Fruit fly (Drosophila melanogaster): ENCODE results near the gene CG34307.

Gene CG34307

dm6 chr3R:11872692-11873091, 24.7 kb upstream of the CG34307 start:
- peak; percentile 25 for TF ChIP-seq CG8319 (GFP tag; optimal IDR thresholded peaks at IDR 0.05)
- no peak for TF ChIP-seq fkh (GFP tag; optimal IDR thresholded peaks at IDR 0.05)
- peak; percentile 57 for TF ChIP-seq Eip78C (GFP tag)
- TF ChIP-seq vri (GFP tag; optimal IDR thresholded peaks at IDR 0.05): peak; percentile 30
- TF ChIP-seq CG6276 (GFP tag; optimal IDR thresholded peaks at IDR 0.05): no peak
- no peak for TF ChIP-seq Sox15 (GFP tag; optimal IDR thresholded peaks at IDR 0.05)
- TF ChIP-seq acj6 (GFP tag; optimal IDR thresholded peaks at IDR 0.05): peak; percentile 43
- TF ChIP-seq Sox14 (GFP tag; optimal IDR thresholded peaks at IDR 0.05): no peak
- no peak for TF ChIP-seq ss (GFP tag; optimal IDR thresholded peaks at IDR 0.05)
- peak; percentile 18 for TF ChIP-seq spab (GFP tag; optimal IDR thresholded peaks at IDR 0.05)
- peak; percentile 76 for TF ChIP-seq cyc (GFP tag; optimal IDR thresholded peaks at IDR 0.05)
- peak; percentile 18 for TF ChIP-seq Ets96B (tag; optimal IDR thresholded peaks at IDR 0.05)
- peak; percentile 77 for TF ChIP-seq esn (GFP tag; optimal IDR thresholded peaks at IDR 0.05)
- TF ChIP-seq achi (GFP tag; optimal IDR thresholded peaks at IDR 0.05): peak; percentile 38
- peak; percentile 60 for TF ChIP-seq Eip93F (GFP tag; optimal IDR thresholded peaks at IDR 0.05)
- TF ChIP-seq dsx (GFP tag; optimal IDR thresholded peaks at IDR 0.05; ENCODE audit: poor library complexity, severe bottlenecking): no peak
- peak; percentile 15 for TF ChIP-seq Ets21C (GFP tag; optimal IDR thresholded peaks at IDR 0.05)
- TF ChIP-seq OdsH (GFP tag; optimal IDR thresholded peaks at IDR 0.05): peak; percentile 36
- TF ChIP-seq CG3032 (tag; optimal IDR thresholded peaks at IDR 0.05): peak; percentile 18
- TF ChIP-seq topi (GFP tag; optimal IDR thresholded peaks at IDR 0.05): peak; percentile 69
- TF ChIP-seq Eip75B (GFP tag; optimal IDR thresholded peaks at IDR 0.05): peak; percentile 63
- peak; percentile 34 for TF ChIP-seq CG10669 (GFP tag; optimal IDR thresholded peaks at IDR 0.05)
- peak; percentile 74 for TF ChIP-seq CG3919 (GFP tag; optimal IDR thresholded peaks at IDR 0.05)
- TF ChIP-seq Hr4 (GFP tag; optimal IDR thresholded peaks at IDR 0.05): no peak
- TF ChIP-seq CG11294 (GFP tag; IDR thresholded peaks at IDR 0.05): no peak
- TF ChIP-seq Sox102F (GFP tag; optimal IDR thresholded peaks at IDR 0.05): peak; percentile 53
- no peak for TF ChIP-seq salr (GFP tag; optimal IDR thresholded peaks at IDR 0.05)
- no peak for TF ChIP-seq CG31627 (GFP tag; optimal IDR thresholded peaks at IDR 0.05)
- peak; percentile 49 for TF ChIP-seq Blimp-1 (GFP tag; optimal IDR thresholded peaks at IDR 0.05)
- no peak for TF ChIP-seq CG1621 (tag; optimal IDR thresholded peaks at IDR 0.05)
- TF ChIP-seq pdm3 (GFP tag; optimal IDR thresholded peaks at IDR 0.05): no peak
- no peak for TF ChIP-seq CG9139 (GFP tag; optimal IDR thresholded peaks at IDR 0.05)
- TF ChIP-seq CG11902 (GFP tag; optimal IDR thresholded peaks at IDR 0.05): peak; percentile 60
- peak; percentile 56 for TF ChIP-seq CG10631 (GFP tag; optimal IDR thresholded peaks at IDR 0.05)
- peak; percentile 45; the same call in 2 of the 3 replicates for TF ChIP-seq CG6163 (GFP tag; IDR thresholded peaks at IDR 0.05)
- TF ChIP-seq CG4318 (GFP tag; optimal IDR thresholded peaks at IDR 0.05): no peak
- TF ChIP-seq CG34406 (GFP tag; optimal IDR thresholded peaks at IDR 0.05): peak; percentile 44
- peak; percentile 1 for TF ChIP-seq fd85E (GFP tag; optimal IDR thresholded peaks at IDR 0.05)
- TF ChIP-seq CG8119 (GFP tag; IDR thresholded peaks at IDR 0.05): peak; percentile 39; the same call in 1 of the 3 replicates
- TF ChIP-seq dac (GFP tag; optimal IDR thresholded peaks at IDR 0.05): no peak
- no peak for TF ChIP-seq CG16779 (tag; optimal IDR thresholded peaks at IDR 0.05)
- TF ChIP-seq eg (GFP tag; IDR thresholded peaks at IDR 0.05): no peak
- TF ChIP-seq CG6854 (GFP tag; optimal IDR thresholded peaks at IDR 0.05): peak; percentile 33
- no peak for TF ChIP-seq fd59A (GFP tag; optimal IDR thresholded peaks at IDR 0.05)
- peak; percentile 61 for TF ChIP-seq CG6792 (GFP tag; optimal IDR thresholded peaks at IDR 0.05)
- TF ChIP-seq Hr39 (GFP tag; optimal IDR thresholded peaks at IDR 0.05): peak; percentile 35
- TF ChIP-seq Hr38 (GFP tag; optimal IDR thresholded peaks at IDR 0.05): no peak
- peak; percentile 78 for TF ChIP-seq svp (GFP tag)
- peak; percentile 1 for TF ChIP-seq net (GFP tag; optimal IDR thresholded peaks at IDR 0.05)
- no peak for TF ChIP-seq CG32006 (GFP tag; optimal IDR thresholded peaks at IDR 0.05)
- TF ChIP-seq Met (GFP tag; optimal IDR thresholded peaks at IDR 0.05): peak; percentile 56
- peak; percentile 26 for TF ChIP-seq Smox (GFP tag; optimal IDR thresholded peaks at IDR 0.05)
- 0 out of 2 replicates have a peak, but pooled peaks have one; percentile 32 for TF ChIP-seq CG15336 (GFP tag; IDR thresholded peaks at IDR 0.05)

Data from whole organism, prepupa.